In genomic region chrX:16135391-16135790, dm6 we compare ENCODE assay signal across 2 fruit fly cellular contexts.
A peak's percentile ranks its signal among the peaks of the same experiment; 100 is the strongest.
TF ChIP-seq lines count a peak whose summit lies in the region.

No protein-coding gene starts in this region.

- no peak for TF ChIP-seq CTCF in whole organism, embryonic (GFP tag; optimal IDR thresholded peaks at IDR 0.05; lab: Kevin White, UChicago)

TF ChIP-seq in whole organism, embryonic, 481 proteins besides CTCF, POLR2A, EP300 and RAD21:
- no peak for TF ChIP-seq cato (GFP tag; optimal IDR thresholded peaks at IDR 0.05; lab: Kevin White, UChicago; ENCODE audit: borderline replicate concordance)
- peak; percentile 83 for TF ChIP-seq Hr39 (optimal IDR thresholded peaks at IDR 0.05; lab: Kevin White, UChicago)
- 0 out of 2 replicates have a peak, but pooled peaks have one; percentile 12 for TF ChIP-seq crol (GFP tag; IDR thresholded peaks at IDR 0.05; lab: Robert Waterston, UW)

TF ChIP-seq in whole organism, wandering third instar larva, 38 proteins besides CTCF, POLR2A, EP300 and RAD21:
- TF ChIP-seq Dfd (GFP tag; optimal IDR thresholded peaks at IDR 0.05; lab: Kevin White, UChicago) (peak; percentile 68), Mio (GFP tag; optimal IDR thresholded peaks at IDR 0.05; lab: Kevin White, UChicago) (no peak)

Comparison
In these comparisons a context has a peak if more than half of its experiments do, and no peak if none do; other contexts are left out.
1. Of the 10 proteins assayed by ChIP-seq in both whole organism, embryonic and whole organism, wandering third instar larva: peak only in whole organism, embryonic: none; only in whole organism, wandering third instar larva: Dfd; in both: none; in neither: 9.